Fruit fly (Drosophila melanogaster): ENCODE results near the gene CG7990.

Gene CG7990

DNA sequence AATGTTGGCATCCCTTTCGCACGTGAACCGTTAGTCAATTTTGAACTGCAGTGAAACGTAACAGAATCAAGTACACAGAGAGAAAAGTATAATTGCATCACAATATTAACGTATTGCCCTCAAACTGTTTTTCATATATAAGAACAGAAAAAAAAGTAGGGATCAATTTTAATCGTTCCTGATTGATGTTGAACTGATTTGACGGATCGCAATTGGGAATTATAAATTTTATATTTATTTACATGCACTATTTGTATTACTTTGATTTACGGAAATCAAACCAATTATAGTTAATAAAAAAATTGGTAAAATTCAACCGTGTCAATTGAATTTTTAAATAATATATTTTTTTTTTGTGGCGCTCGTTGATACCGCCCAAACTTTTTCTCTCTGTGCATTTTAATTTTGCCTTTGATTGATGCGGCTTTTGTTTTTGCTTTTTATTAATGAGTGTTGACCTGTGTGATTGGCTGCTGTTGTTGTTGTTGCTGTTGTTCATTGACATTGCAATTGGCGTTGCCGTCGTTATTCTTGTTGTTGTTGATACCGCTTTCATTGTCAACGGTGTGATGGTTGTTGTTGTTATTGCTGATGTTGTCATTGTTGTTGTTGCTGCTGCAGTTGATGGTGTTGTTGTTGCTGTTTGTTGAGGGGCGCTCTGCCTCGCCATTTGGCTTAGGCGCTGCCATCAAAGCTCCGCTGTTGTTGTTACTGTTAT, 49.0 kb downstream of the CG7990 start (continued):
- TF ChIP-seq Mrtf (GFP tag; IDR thresholded peaks at IDR 0.05), result 0 out of 3 replicates have a peak, but pooled peaks have one; percentile 16
- no peak for TF ChIP-seq hb (GFP tag; IDR thresholded peaks at IDR 0.05; ENCODE audit: partially characterized antibody)
- TF ChIP-seq Ssrp (tag; optimal IDR thresholded peaks at IDR 0.05), result peak; percentile 66
- peak; percentile 59 for TF ChIP-seq CG6689 (GFP tag; IDR thresholded peaks at IDR 0.05)
- TF ChIP-seq CG18262 (tag; optimal IDR thresholded peaks at IDR 0.05), result peak; percentile 76
- TF ChIP-seq dysf (GFP tag; IDR thresholded peaks at IDR 0.05), result peak; percentile 61
- peak; percentile 60 for TF ChIP-seq CG14710 (tag; optimal IDR thresholded peaks at IDR 0.05)
- no peak for TF ChIP-seq Antp (GFP tag; optimal IDR thresholded peaks at IDR 0.05)
- peak; percentile 32 for TF ChIP-seq CG10462 (GFP tag; optimal IDR thresholded peaks at IDR 0.05)
- no peak for TF ChIP-seq CG14860 (GFP tag; IDR thresholded peaks at IDR 0.05; ENCODE audit: partially characterized antibody)
- TF ChIP-seq gsb-n (tag; optimal IDR thresholded peaks at IDR 0.05), result peak; percentile 62
- TF ChIP-seq D (optimal IDR thresholded peaks at IDR 0.05), result no peak
- peak; percentile 70 for TF ChIP-seq D (GFP tag; optimal IDR thresholded peaks at IDR 0.05)
- TF ChIP-seq CG18599 (GFP tag; optimal IDR thresholded peaks at IDR 0.05), result peak; percentile 34
- no peak for TF ChIP-seq ham (GFP tag; IDR thresholded peaks at IDR 0.05)
- peak; percentile 5 for TF ChIP-seq twi (tag; optimal IDR thresholded peaks at IDR 0.05)
- no peak for TF ChIP-seq jigr1 (GFP tag; IDR thresholded peaks at IDR 0.05)
- peak; percentile 75 for TF ChIP-seq CG2678 (tag; optimal IDR thresholded peaks at IDR 0.05)
- peak; percentile 22 for TF ChIP-seq CG6254 (GFP tag; optimal IDR thresholded peaks at IDR 0.05)
- peak; percentile 70 for TF ChIP-seq fd96Cb (tag; optimal IDR thresholded peaks at IDR 0.05)
- no peak for TF ChIP-seq crol (GFP tag; IDR thresholded peaks at IDR 0.05)
- no peak for TF ChIP-seq CG13287 (GFP tag; IDR thresholded peaks at IDR 0.05; ENCODE audit: partially characterized antibody)
- peak in 1 of 2 experiments; percentile 54 for TF ChIP-seq dpn (GFP tag; optimal IDR thresholded peaks at IDR 0.05)
- 0 out of 2 replicates have a peak, but pooled peaks have one; percentile 15 for TF ChIP-seq al (GFP tag; IDR thresholded peaks at IDR 0.05)
- TF ChIP-seq dmrt11E (tag; optimal IDR thresholded peaks at IDR 0.05), result peak; percentile 73
- no peak for TF ChIP-seq onecut (GFP tag; IDR thresholded peaks at IDR 0.05)
- no peak for TF ChIP-seq h (optimal IDR thresholded peaks at IDR 0.05)
- TF ChIP-seq CG30431 (GFP tag; optimal IDR thresholded peaks at IDR 0.05), result peak; percentile 43
- TF ChIP-seq hkb (optimal IDR thresholded peaks at IDR 0.05), result no peak
- peak; percentile 59 for TF ChIP-seq hkb (GFP tag; IDR thresholded peaks at IDR 0.05)
- peak; percentile 27 for TF ChIP-seq CG8924 (tag; optimal IDR thresholded peaks at IDR 0.05)
- TF ChIP-seq Bteb2 (GFP tag; optimal IDR thresholded peaks at IDR 0.05), result peak; percentile 38
- TF ChIP-seq CG17385 (GFP tag; optimal IDR thresholded peaks at IDR 0.05), result peak; percentile 54
- TF ChIP-seq CG4424 (GFP tag; optimal IDR thresholded peaks at IDR 0.05), result peak; percentile 76
- TF ChIP-seq Atf6 (GFP tag; IDR thresholded peaks at IDR 0.05), result peak; percentile 35; the same call in 1 of the 2 replicates
- peak; percentile 41 for TF ChIP-seq CG15696 (tag; optimal IDR thresholded peaks at IDR 0.05)
- TF ChIP-seq CG9817 (tag; optimal IDR thresholded peaks at IDR 0.05), result peak; percentile 34
- TF ChIP-seq sna (GFP tag; IDR thresholded peaks at IDR 0.05; ENCODE audit: partially characterized antibody), result no peak
- no peak for TF ChIP-seq mam (GFP tag; optimal IDR thresholded peaks at IDR 0.05)
- peak; percentile 73 for TF ChIP-seq CG31441 (GFP tag; IDR thresholded peaks at IDR 0.05)
- TF ChIP-seq Fer3 (tag; optimal IDR thresholded peaks at IDR 0.05), result peak; percentile 34
- TF ChIP-seq sob (GFP tag; IDR thresholded peaks at IDR 0.05), result 0 out of 2 replicates have a peak, but pooled peaks have one; percentile 13
- peak; percentile 53 for TF ChIP-seq bcd (GFP tag; optimal IDR thresholded peaks at IDR 0.05)
- peak; percentile 18 for TF ChIP-seq CG12299 (tag; optimal IDR thresholded peaks at IDR 0.05)
- TF ChIP-seq Aef1 (GFP tag; IDR thresholded peaks at IDR 0.05), result no peak; the same call in 2 of the 3 replicates
- TF ChIP-seq ranshi (GFP tag; IDR thresholded peaks at IDR 0.05), result peak; percentile 45; the same call in 1 of the 2 replicates
- TF ChIP-seq CG13775 (GFP tag; optimal IDR thresholded peaks at IDR 0.05), result peak; percentile 54
- peak; percentile 43 for TF ChIP-seq CG16815 (GFP tag; optimal IDR thresholded peaks at IDR 0.05)
- no peak for TF ChIP-seq CkIIα-i1 (GFP tag; IDR thresholded peaks at IDR 0.05)
- peak; percentile 23 for TF ChIP-seq CG15601 (tag; optimal IDR thresholded peaks at IDR 0.05)

Data from whole organism, embryonic.